Worm (Caenorhabditis elegans) whole organism, late embryonic: ENCODE results near the gene tsp-18.

Source experiments
- ahr-1 ChIP-seq: sonication (generic microtip); optimal IDR thresholded peaks from 2 replicates; lab custom pipeline; 2016; ENCODE audit warnings: missing genetic modification characterization, missing compliant biosample characterization
- ama-1 ChIP-seq: fragments of 150-350 bp; optimal IDR thresholded peaks from 2 replicates; lab custom pipeline; 2014
- fax-1 ChIP-seq: sonication (generic microtip); optimal IDR thresholded peaks from 2 replicates; lab custom pipeline; 2016; ENCODE audit warnings: missing genotype, missing genetic modification characterization, missing compliant biosample characterization
- hlh-30 ChIP-seq: sonication (generic microtip); optimal IDR thresholded peaks from 2 replicates; lab custom pipeline; 2017; ENCODE audit warnings: antibody characterized with exemption, missing genetic modification characterization, missing compliant biosample characterization; ENCODE audit not compliant: insufficient read depth
- nhr-11 ChIP-seq: fragments of 150-350 bp; optimal IDR thresholded peaks from 2 replicates; lab custom pipeline; 2014; ENCODE audit warnings: missing biosample characterization, missing genetic modification characterization
- ref-2 ChIP-seq: sonication (generic microtip); optimal IDR thresholded peaks from 2 replicates; lab custom pipeline; 2016; ENCODE audit warnings: missing genetic modification characterization, missing compliant biosample characterization
- syd-9 ChIP-seq: sonication (generic microtip); optimal IDR thresholded peaks from 2 replicates; lab custom pipeline; 2016; ENCODE audit warnings: mild to moderate bottlenecking, missing genetic modification characterization, moderate library complexity, missing compliant biosample characterization

ce11 chrII:5863893-5864292 is 40.5 kb upstream of the tsp-18 start, which contains the start of gene tag-234:
- TF ChIP-seq nhr-11 (tag; lab: Kevin White, UChicago) = no peak
- no peak for TF ChIP-seq ahr-1
- no peak for TF ChIP-seq hlh-30
- no peak for TF ChIP-seq syd-9 (tag; lab: Kevin White, UChicago)
- TF ChIP-seq ref-2 = no peak
- no peak for TF ChIP-seq ama-1 (lab: Kevin White, UChicago)
- no peak for TF ChIP-seq fax-1 (tag; lab: Kevin White, UChicago)
